Worm (Caenorhabditis elegans) whole organism, L3 larva: ENCODE results near the gene str-77.

Experiments
- ZK546.5 ChIP-seq: sonication (generic microtip); optimal IDR thresholded peaks from 2 replicates; lab custom pipeline; 2017; ENCODE audit warnings: missing biosample characterization, missing genetic modification characterization
- aly-2 ChIP-seq: fragments of 150-350 bp; optimal IDR thresholded peaks from 2 replicates; lab custom pipeline; 2014; ENCODE audit warnings: missing biosample characterization, missing genetic modification characterization
- ama-1 ChIP-seq: fragments of 150-350 bp; optimal IDR thresholded peaks from 2 replicates; lab custom pipeline; 2018
- daf-12 ChIP-seq: fragments of 150-350 bp; optimal IDR thresholded peaks from 2 replicates; lab custom pipeline; 2014; ENCODE audit warnings: missing biosample characterization, missing genetic modification reagents, missing genetic modification characterization
- egl-27 ChIP-seq: sonication (generic microtip); optimal IDR thresholded peaks from 4 replicates; lab custom pipeline; 2017; ENCODE audit warnings: missing biosample characterization, missing genetic modification reagents, missing genetic modification characterization
- egl-5 ChIP-seq: fragments of 150-350 bp; optimal IDR thresholded peaks from 2 replicates; lab custom pipeline; 2017; ENCODE audit warnings: missing biosample characterization, missing genetic modification reagents, missing genetic modification characterization, inconsistent platforms
- fos-1 ChIP-seq: fragments of 150-350 bp; optimal IDR thresholded peaks from 2 replicates; lab custom pipeline; 2014; ENCODE audit warnings: missing biosample characterization, missing genetic modification characterization
- nfya-1 ChIP-seq: sonication (generic microtip); optimal IDR thresholded peaks from 2 replicates; lab custom pipeline; 2017; ENCODE audit warnings: missing genetic modification characterization, mild to moderate bottlenecking, missing compliant biosample characterization, antibody characterized with exemption, moderate library complexity; ENCODE audit not compliant: insufficient read depth
- nhr-11 ChIP-seq: fragments of 150-350 bp; optimal IDR thresholded peaks from 2 replicates; lab custom pipeline; 2014; ENCODE audit warnings: missing biosample characterization, missing genetic modification characterization
- nhr-12 ChIP-seq: fragments of 150-350 bp; optimal IDR thresholded peaks from 2 replicates; lab custom pipeline; 2014; ENCODE audit warnings: missing biosample characterization, missing genetic modification characterization
- skn-1 ChIP-seq: fragments of 150-350 bp; optimal IDR thresholded peaks from 2 replicates; lab custom pipeline; 2014; ENCODE audit warnings: missing biosample characterization, missing genetic modification characterization
- unc-62 ChIP-seq: fragments of 150-350 bp; sonication (generic microtip); optimal IDR thresholded peaks from 4 replicates; lab custom pipeline; 2014; ENCODE audit warnings: missing biosample characterization, missing genetic modification reagents, missing genetic modification characterization
- zag-1 ChIP-seq: fragments of 150-350 bp; optimal IDR thresholded peaks from 2 replicates; lab custom pipeline; 2014; ENCODE audit warnings: missing biosample characterization, missing genetic modification characterization
- ztf-11 ChIP-seq: fragments of 150-350 bp; optimal IDR thresholded peaks from 2 replicates; lab custom pipeline; 2014; ENCODE audit warnings: missing biosample characterization, missing genetic modification characterization

- TF ChIP-seq aly-2 (no peak), egl-5 (tag; lab: Kevin White, UChicago) (no peak), ZK546.5 (tag; lab: Kevin White, UChicago) (no peak), nfya-1 (tag; lab: Kevin White, UChicago) (no peak), egl-27 (tag; lab: Kevin White, UChicago) (no peak), nhr-12 (tag; lab: Kevin White, UChicago) (no peak), daf-12 (tag; lab: Kevin White, UChicago) (no peak), ztf-11 (tag; lab: Kevin White, UChicago) (no peak), fos-1 (tag; lab: Kevin White, UChicago) (no peak), skn-1 (tag; lab: Kevin White, UChicago) (no peak), unc-62 (no peak), ama-1 (lab: Kevin White, UChicago) (no peak), nhr-11 (tag; lab: Kevin White, UChicago) (no peak), zag-1 (tag; lab: Kevin White, UChicago) (no peak)
These were observed 30.4 kb downstream of the str-77 start, which contains the start of gene R12G8.1 for ce11 chrV:17749181-17749580.
